Worm (Caenorhabditis elegans): ENCODE data around the gene srw-71.

- no peak for TF ChIP-seq nhr-237 (tag; optimal IDR thresholded peaks at IDR 0.05)
- TF ChIP-seq sptf-1 (tag; optimal IDR thresholded peaks at IDR 0.05): no peak
- TF ChIP-seq blmp-1 (tag; optimal IDR thresholded peaks at IDR 0.05): no peak
- TF ChIP-seq flh-1 (GFP tag; optimal IDR thresholded peaks at IDR 0.05): no peak
- no peak for TF ChIP-seq ztf-11 (tag; optimal IDR thresholded peaks at IDR 0.05)
- TF ChIP-seq unc-62 (GFP tag; optimal IDR thresholded peaks at IDR 0.05): no peak
- TF ChIP-seq pha-4 (tag; optimal IDR thresholded peaks at IDR 0.05): no peak
Observed at ce11 chrV:7464696-7465095, 33.8 kb upstream of the srw-71 start, which contains the start of gene srh-89.

Data from whole organism, mixed stage, embryonic.